Worm (Caenorhabditis elegans) whole organism, midembryonic: Measurements from ENCODE around the gene F14D7.14.
A peak's percentile ranks its signal among the peaks of the same experiment; 100 is the strongest.

Experiments
- T22C8.4 ChIP-seq: fragments of 200-800 bp; sonication (Bioruptor generic); IDR thresholded peaks from 2 replicates; pipeline ENCODE4 v1.3.6; 2022; ENCODE audit warnings: missing genetic modification characterization, missing compliant biosample characterization
- cog-1 ChIP-seq: sonication (generic microtip); optimal IDR thresholded peaks from 2 replicates; lab custom pipeline; 2016; ENCODE audit warnings: missing genetic modification characterization, missing compliant biosample characterization
- flt-1 ChIP-seq: fragments of 200-800 bp; sonication (Bioruptor generic); IDR thresholded peaks from 2 replicates; pipeline ENCODE4 v1.3.6; 2022; ENCODE audit warnings: missing genetic modification characterization, missing compliant biosample characterization
- klf-2 ChIP-seq: fragments of 200-800 bp; sonication (Bioruptor generic); conservative IDR thresholded peaks from 2 replicates; pipeline ENCODE4 v1.3.6; 2022; ENCODE audit warnings: missing genetic modification reagents, missing genetic modification characterization, missing compliant biosample characterization
- med-1 ChIP-seq: sonication (generic microtip); optimal IDR thresholded peaks from 2 replicates; lab custom pipeline; 2017; ENCODE audit warnings: missing genetic modification characterization, mild to moderate bottlenecking, missing compliant biosample characterization, antibody characterized with exemption, missing genetic modification reagents; ENCODE audit not compliant: insufficient read depth
- ref-1 ChIP-seq: fragments of 200-800 bp; sonication (Bioruptor generic); conservative IDR thresholded peaks from 2 replicates; pipeline ENCODE4 v1.3.6; 2022; ENCODE audit warnings: missing genetic modification reagents, missing genetic modification characterization, missing compliant biosample characterization
- tab-1 ChIP-seq: fragments of 200-800 bp; sonication (Bioruptor generic); IDR thresholded peaks from 2 replicates; pipeline ENCODE4 v1.3.6; 2022; ENCODE audit warnings: missing genetic modification characterization, missing compliant biosample characterization
- ztf-23 ChIP-seq: fragments of 200-800 bp; sonication (Bioruptor generic); IDR thresholded peaks from 2 replicates; pipeline ENCODE4 v1.3.6; 2022; ENCODE audit warnings: missing genetic modification reagents, missing genetic modification characterization, missing compliant biosample characterization
- ztf-29 ChIP-seq: fragments of 200-800 bp; sonication (Bioruptor generic); IDR thresholded peaks from 2 replicates; pipeline ENCODE4 v1.3.6; 2022; ENCODE audit warnings: missing genetic modification reagents, missing genetic modification characterization, missing compliant biosample characterization

- TF ChIP-seq ztf-23 (GFP tag; lab: Robert Waterston, UW) (no peak), tab-1 (GFP tag; lab: Robert Waterston, UW) (no peak), med-1 (GFP tag; lab: Kevin White, UChicago) (no peak), ztf-29 (no peak), cog-1 (tag; lab: Kevin White, UChicago) (peak; percentile 2), flt-1 (GFP tag; lab: Robert Waterston, UW) (0 out of 2 replicates have a peak, but pooled peaks have one; percentile 34), T22C8.4 (GFP tag; lab: Robert Waterston, UW) (no peak), ref-1 (GFP tag; lab: Robert Waterston, UW) (no peak), klf-2 (GFP tag; lab: Robert Waterston, UW) (no peak)
Observed at ce11 chrV:14355738-14356368, 46.1 kb downstream of the F14D7.14 start, which contains the start of gene cyn-1.
